Worm (Caenorhabditis elegans) whole organism, mixed stage, embryonic: ENCODE data around the gene W05E10.5.

Experiments
- M03D4.4 ChIP-seq: sonication (generic microtip); optimal IDR thresholded peaks from 2 replicates; lab custom pipeline; 2017; ENCODE audit warnings: mild to moderate bottlenecking, missing genetic modification characterization, missing compliant biosample characterization
- bed-3 ChIP-seq: fragments of 200-800 bp; sonication (Bioruptor generic); optimal IDR thresholded peaks from 3 replicates; lab custom pipeline; 2018; ENCODE audit warnings: mild to moderate bottlenecking, missing genetic modification characterization, moderate library complexity, missing compliant biosample characterization
- blmp-1 ChIP-seq: fragments of 150-350 bp; optimal IDR thresholded peaks from 2 replicates; lab custom pipeline; 2014; ENCODE audit warnings: missing biosample characterization, missing genetic modification characterization
- ceh-39 ChIP-seq: fragments of 150-350 bp; optimal IDR thresholded peaks from 2 replicates; lab custom pipeline; 2014; ENCODE audit warnings: missing biosample characterization, missing genetic modification characterization
- ceh-43 ChIP-seq: fragments of 200-800 bp; sonication (Bioruptor generic); optimal IDR thresholded peaks from 2 replicates; lab custom pipeline; 2018; ENCODE audit warnings: mild to moderate bottlenecking, missing genetic modification characterization, moderate library complexity, missing compliant biosample characterization
- ceh-83 ChIP-seq: fragments of 200-800 bp; sonication (Bioruptor generic); optimal IDR thresholded peaks from 2 replicates; lab custom pipeline; 2018; ENCODE audit warnings: mild to moderate bottlenecking, missing genetic modification characterization, missing compliant biosample characterization
- ces-1 ChIP-seq: fragments of 150-350 bp; optimal IDR thresholded peaks from 2 replicates; lab custom pipeline; 2014; ENCODE audit warnings: missing biosample characterization, missing genetic modification reagents, missing genetic modification characterization
- cnd-1 ChIP-seq: fragments of 200-800 bp; sonication (Bioruptor generic); optimal IDR thresholded peaks from 2 replicates; lab custom pipeline; 2018; ENCODE audit warnings: mild to moderate bottlenecking, missing genetic modification characterization, missing compliant biosample characterization
- drap-1 ChIP-seq: fragments of 200-800 bp; sonication (Bioruptor generic); optimal IDR thresholded peaks from 3 replicates; lab custom pipeline; 2018; ENCODE audit warnings: mild to moderate bottlenecking, missing genetic modification characterization, missing compliant biosample characterization
- elt-3 ChIP-seq: fragments of 150-350 bp; optimal IDR thresholded peaks from 2 replicates; lab custom pipeline; 2014; ENCODE audit warnings: missing biosample characterization, missing genetic modification characterization
- ham-2 ChIP-seq: fragments of 200-800 bp; sonication (Bioruptor generic); optimal IDR thresholded peaks from 2 replicates; lab custom pipeline; 2018; ENCODE audit warnings: mild to moderate bottlenecking, missing genetic modification characterization, missing compliant biosample characterization
- hlh-1 ChIP-seq: fragments of 150-350 bp; optimal IDR thresholded peaks from 2 replicates; lab custom pipeline; 2014; ENCODE audit warnings: missing biosample characterization, missing genetic modification reagents, missing genetic modification characterization
- lin-13 ChIP-seq: fragments of 150-350 bp; optimal IDR thresholded peaks from 2 replicates; lab custom pipeline; 2014; ENCODE audit warnings: missing biosample characterization, missing genetic modification characterization
- lin-32 ChIP-seq: fragments of 200-800 bp; sonication (Bioruptor generic); optimal IDR thresholded peaks from 2 replicates; lab custom pipeline; 2018; ENCODE audit warnings: mild to moderate bottlenecking, missing genetic modification characterization, missing compliant biosample characterization
- mab-5 ChIP-seq: fragments of 150-350 bp; optimal IDR thresholded peaks from 2 replicates; lab custom pipeline; 2014; ENCODE audit warnings: missing biosample characterization, missing genetic modification characterization
- mep-1 ChIP-seq: fragments of 150-350 bp; optimal IDR thresholded peaks from 2 replicates; lab custom pipeline; 2017; ENCODE audit warnings: missing biosample characterization, missing genetic modification reagents, missing genetic modification characterization, inconsistent platforms
- nhr-12 ChIP-seq: fragments of 150-350 bp; optimal IDR thresholded peaks from 2 replicates; lab custom pipeline; 2014; ENCODE audit warnings: missing biosample characterization, missing genetic modification characterization
- nhr-2 ChIP-seq: fragments of 150-350 bp; optimal IDR thresholded peaks from 2 replicates; lab custom pipeline; 2014; ENCODE audit warnings: missing biosample characterization, missing genetic modification characterization
- nhr-237 ChIP-seq: fragments of 150-350 bp; optimal IDR thresholded peaks from 2 replicates; lab custom pipeline; 2014; ENCODE audit warnings: missing biosample characterization, missing genetic modification characterization
- nhr-28 ChIP-seq: fragments of 150-350 bp; optimal IDR thresholded peaks from 2 replicates; lab custom pipeline; 2014; ENCODE audit warnings: missing biosample characterization, missing genetic modification characterization
- nhr-76 ChIP-seq: sonication (generic microtip); optimal IDR thresholded peaks from 2 replicates; lab custom pipeline; 2017; ENCODE audit warnings: missing biosample characterization, missing genetic modification characterization
- pha-4 ChIP-seq: fragments of 150-350 bp; optimal IDR thresholded peaks from 2 replicates; lab custom pipeline; 2018; ENCODE audit warnings: missing biosample characterization, missing genetic modification reagents, missing genetic modification characterization
- sem-2 ChIP-seq: fragments of 200-800 bp; sonication (Bioruptor generic); optimal IDR thresholded peaks from 2 replicates; lab custom pipeline; 2018; ENCODE audit warnings: mild to moderate bottlenecking, missing genetic modification characterization, missing compliant biosample characterization
- snpc-4 ChIP-seq: fragments of 150-350 bp; optimal IDR thresholded peaks from 2 replicates; lab custom pipeline; 2014; ENCODE audit warnings: missing biosample characterization, missing genetic modification characterization
- sptf-1 ChIP-seq: sonication (generic microtip); optimal IDR thresholded peaks from 2 replicates; lab custom pipeline; 2017; ENCODE audit warnings: mild to moderate bottlenecking, missing genetic modification characterization, moderate library complexity, missing compliant biosample characterization
- tbx-8 ChIP-seq: fragments of 200-800 bp; sonication (Bioruptor generic); optimal IDR thresholded peaks from 2 replicates; lab custom pipeline; 2018; ENCODE audit warnings: mild to moderate bottlenecking, missing genetic modification characterization, moderate library complexity, missing compliant biosample characterization
- unc-120 ChIP-seq: sonication (generic microtip); optimal IDR thresholded peaks from 2 replicates; lab custom pipeline; 2017; ENCODE audit warnings: missing genetic modification characterization, missing compliant biosample characterization; ENCODE audit not compliant: poor library complexity, severe bottlenecking
- unc-39 ChIP-seq: fragments of 150-350 bp; optimal IDR thresholded peaks from 2 replicates; lab custom pipeline; 2014; ENCODE audit warnings: missing biosample characterization, missing genetic modification characterization
- unc-62 ChIP-seq: fragments of 150-350 bp; optimal IDR thresholded peaks from 2 replicates; lab custom pipeline; 2014; ENCODE audit warnings: missing biosample characterization, missing genetic modification reagents, missing genetic modification characterization
- zip-8 ChIP-seq: fragments of 150-350 bp; optimal IDR thresholded peaks from 2 replicates; lab custom pipeline; 2014; ENCODE audit warnings: missing biosample characterization, missing genetic modification characterization
- ztf-11 ChIP-seq: fragments of 150-350 bp; optimal IDR thresholded peaks from 2 replicates; lab custom pipeline; 2014; ENCODE audit warnings: missing biosample characterization, missing genetic modification characterization

The W05E10.5 gene

ce11 chrV:11677030-11677429 is 18.5 kb downstream of the W05E10.5 start:
- no peak for TF ChIP-seq ceh-43 (GFP tag; lab: Kevin White, UChicago)
- TF ChIP-seq ztf-11 (tag; lab: Kevin White, UChicago), result no peak
- TF ChIP-seq nhr-28, result no peak
- TF ChIP-seq snpc-4 (tag; lab: Kevin White, UChicago), result no peak
- TF ChIP-seq unc-39 (tag; lab: Kevin White, UChicago), result no peak
- TF ChIP-seq ces-1 (GFP tag; lab: Kevin White, UChicago), result no peak
- TF ChIP-seq drap-1, result no peak
- no peak for TF ChIP-seq hlh-1 (tag; lab: Kevin White, UChicago)
- no peak for TF ChIP-seq pha-4 (tag; lab: Kevin White, UChicago)
- no peak for TF ChIP-seq sem-2 (GFP tag; lab: Kevin White, UChicago)
- TF ChIP-seq nhr-2 (tag; lab: Kevin White, UChicago), result no peak
- TF ChIP-seq mab-5 (tag; lab: Kevin White, UChicago), result no peak
- no peak for TF ChIP-seq zip-8 (tag; lab: Kevin White, UChicago)

ce11 chrV:11676498-11676897 is 19.0 kb downstream of the W05E10.5 start:
- TF ChIP-seq snpc-4 (tag; lab: Kevin White, UChicago), result no peak
- no peak for TF ChIP-seq bed-3 (GFP tag; lab: Kevin White, UChicago)
- TF ChIP-seq mep-1 (tag; lab: Kevin White, UChicago), result no peak
- TF ChIP-seq nhr-237 (tag; lab: Kevin White, UChicago), result no peak
- TF ChIP-seq lin-32 (GFP tag; lab: Kevin White, UChicago), result no peak
- no peak for TF ChIP-seq tbx-8 (GFP tag; lab: Kevin White, UChicago)
- TF ChIP-seq blmp-1, result no peak
- no peak for TF ChIP-seq drap-1
- no peak for TF ChIP-seq nhr-12
- no peak for TF ChIP-seq lin-13 (tag; lab: Kevin White, UChicago)
- no peak for TF ChIP-seq nhr-76
- no peak for TF ChIP-seq ham-2 (GFP tag; lab: Kevin White, UChicago)
- no peak for TF ChIP-seq unc-120 (tag; lab: Kevin White, UChicago)
- TF ChIP-seq sem-2 (GFP tag; lab: Kevin White, UChicago), result no peak
- no peak for TF ChIP-seq sptf-1
- no peak for TF ChIP-seq ceh-83 (GFP tag; lab: Kevin White, UChicago)
- TF ChIP-seq elt-3 (tag; lab: Kevin White, UChicago), result no peak
- no peak for TF ChIP-seq M03D4.4 (tag; lab: Kevin White, UChicago)
- TF ChIP-seq nhr-28, result no peak
- TF ChIP-seq, all 35 proteins: peak for 0

ce11 chrV:11675638-11676037 is 19.9 kb downstream of the W05E10.5 start, which contains the start of gene ape-1:
Gene ape-1, plus strand, starts transcription at chrV:11675938.
- TF ChIP-seq ceh-39 (tag; lab: Kevin White, UChicago), result no peak
- no peak for TF ChIP-seq pha-4 (tag; lab: Kevin White, UChicago)
- TF ChIP-seq ztf-11 (tag; lab: Kevin White, UChicago), result no peak
- no peak for TF ChIP-seq unc-120 (tag; lab: Kevin White, UChicago)
- no peak for TF ChIP-seq ham-2 (GFP tag; lab: Kevin White, UChicago)
- no peak for TF ChIP-seq drap-1
- TF ChIP-seq hlh-1 (tag; lab: Kevin White, UChicago), result no peak

ce11 chrV:11674594-11675579 is 20.6 kb downstream of the W05E10.5 start:
- TF ChIP-seq pha-4 (tag; lab: Kevin White, UChicago) (peak; percentile 43), nhr-237 (tag; lab: Kevin White, UChicago) (no peak), ces-1 (GFP tag; lab: Kevin White, UChicago) (peak; percentile 90), lin-13 (tag; lab: Kevin White, UChicago) (no peak), M03D4.4 (tag; lab: Kevin White, UChicago) (no peak), mep-1 (tag; lab: Kevin White, UChicago) (no peak), cnd-1 (no peak), ceh-83 (GFP tag; lab: Kevin White, UChicago) (no peak), unc-62 (GFP tag; lab: Kevin White, UChicago) (no peak), elt-3 (tag; lab: Kevin White, UChicago) (no peak)
